Worm (Caenorhabditis elegans): ENCODE data around the gene btb-8.

- TF ChIP-seq snpc-4 (tag; optimal IDR thresholded peaks at IDR 0.05) (no peak), lin-39 (tag; optimal IDR thresholded peaks at IDR 0.05) (no peak), ztf-1 (GFP tag; conservative IDR thresholded peaks at IDR 0.05) (no peak), mdl-1 (tag; optimal IDR thresholded peaks at IDR 0.05) (no peak), nhr-12 (tag; optimal IDR thresholded peaks at IDR 0.05) (no peak), ztf-11 (tag; optimal IDR thresholded peaks at IDR 0.05) (no peak), nhr-77 (tag; optimal IDR thresholded peaks at IDR 0.05) (no peak), ama-1 (optimal IDR thresholded peaks at IDR 0.05) (no peak), sem-4 (tag; optimal IDR thresholded peaks at IDR 0.05) (no peak), elt-1 (tag; optimal IDR thresholded peaks at IDR 0.05) (no peak), crh-2 (tag; optimal IDR thresholded peaks at IDR 0.05) (no peak)
Observed at ce11 chrII:1709959-1710358, 12.6 kb upstream of the btb-8 start, which contains the start of gene fbxa-184.
